Fruit fly (Drosophila melanogaster) whole organism, prepupa: ENCODE measurements around the gene Hex-A.
A peak's percentile ranks its signal among the peaks of the same experiment; 100 is the strongest.

Experiments used
- Eip93F ChIP-seq: fragments of 200-800 bp; sonication (Bioruptor generic); optimal IDR thresholded peaks from 2 replicates; lab custom pipeline; 2016; ENCODE audit warnings: missing biosample characterization, mild to moderate bottlenecking, missing genetic modification characterization
- Hr38 ChIP-seq: sonication (Bioruptor generic); optimal IDR thresholded peaks from 2 replicates; lab custom pipeline; 2016; ENCODE audit warnings: missing biosample characterization, missing genetic modification characterization
- Lpt ChIP-seq: fragments of 200-800 bp; sonication (Bioruptor generic); optimal IDR thresholded peaks from 3 replicates; lab custom pipeline; 2016; ENCODE audit warnings: missing biosample characterization, missing genetic modification characterization
- Met ChIP-seq: fragments of 200-800 bp; sonication (Bioruptor generic); optimal IDR thresholded peaks from 3 replicates; lab custom pipeline; 2016; ENCODE audit warnings: missing biosample characterization, missing genetic modification characterization
- OdsH ChIP-seq: fragments of 200-800 bp; sonication (Bioruptor generic); optimal IDR thresholded peaks from 3 replicates; lab custom pipeline; 2016; ENCODE audit warnings: missing biosample characterization, missing genetic modification characterization
- Sox15 ChIP-seq: fragments of 200-800 bp; sonication (Bioruptor generic); optimal IDR thresholded peaks from 3 replicates; lab custom pipeline; 2016; ENCODE audit warnings: missing biosample characterization, missing genetic modification characterization
- acj6 ChIP-seq: fragments of 200-800 bp; sonication (Bioruptor generic); optimal IDR thresholded peaks from 3 replicates; lab custom pipeline; 2016; ENCODE audit warnings: missing biosample characterization, missing genetic modification characterization
- cyc ChIP-seq: fragments of 200-800 bp; sonication (Bioruptor generic); optimal IDR thresholded peaks from 3 replicates; lab custom pipeline; 2016; ENCODE audit warnings: missing biosample characterization, missing genetic modification characterization
- esn ChIP-seq: fragments of 200-800 bp; sonication (Bioruptor generic); optimal IDR thresholded peaks from 2 replicates; lab custom pipeline; 2016; ENCODE audit warnings: missing biosample characterization, mild to moderate bottlenecking, missing genetic modification characterization, moderate library complexity
- spab ChIP-seq: fragments of 200-800 bp; sonication (Bioruptor generic); optimal IDR thresholded peaks from 2 replicates; lab custom pipeline; 2017; ENCODE audit warnings: missing biosample characterization, mild to moderate bottlenecking, missing genetic modification characterization, missing genetic modification reagents
- topi ChIP-seq: fragments of 200-800 bp; sonication (Bioruptor generic); optimal IDR thresholded peaks from 3 replicates; lab custom pipeline; 2016; ENCODE audit warnings: missing biosample characterization, missing genetic modification characterization

- peak; percentile 87 for TF ChIP-seq Lpt
- TF ChIP-seq topi, result peak; percentile 99
- peak; percentile 98 for TF ChIP-seq Met (GFP tag; lab: Kevin White, UChicago)
- no peak for TF ChIP-seq Hr38
- peak; percentile 94 for TF ChIP-seq acj6 (GFP tag; lab: Kevin White, UChicago)
- TF ChIP-seq Eip93F (GFP tag; lab: Kevin White, UChicago), result peak; percentile 95
- TF ChIP-seq Sox15 (GFP tag; lab: Kevin White, UChicago), result peak; percentile 89
- TF ChIP-seq cyc (GFP tag; lab: Kevin White, UChicago), result peak; percentile 94
- TF ChIP-seq spab (GFP tag; lab: Kevin White, UChicago), result peak; percentile 94
- TF ChIP-seq esn (GFP tag; lab: Kevin White, UChicago), result peak; percentile 98
- TF ChIP-seq OdsH (GFP tag; lab: Kevin White, UChicago), result peak; percentile 92
Observed at dm6 chrX:9585359-9586002, at the start of gene Hex-A.
